Fruit fly (Drosophila melanogaster) whole organism, embryonic: Measurements from ENCODE around the gene cic.

Experiments used
- Atf6 ChIP-seq: fragments of 200-800 bp; sonication (Bioruptor generic); IDR thresholded peaks from 2 replicates; pipeline ENCODE4 v1.3.6; 2022; ENCODE audit warnings: missing biosample characterization, missing genetic modification characterization
- B-H2 ChIP-seq: fragments of 200-800 bp; sonication (Bioruptor generic); optimal IDR thresholded peaks from 2 replicates; lab custom pipeline; 2018; ENCODE audit warnings: missing biosample characterization, mild to moderate bottlenecking, missing genetic modification characterization
- C15 ChIP-seq: fragments of 200-800 bp; sonication (Bioruptor generic); IDR thresholded peaks from 3 replicates; pipeline ENCODE4 v1.3.6; 2022; ENCODE audit warnings: missing biosample characterization, missing genetic modification characterization
- CG10147 ChIP-seq: fragments of 200-800 bp; sonication (Bioruptor generic); optimal IDR thresholded peaks from 2 replicates; lab custom pipeline; 2019; ENCODE audit warnings: missing biosample characterization, mild to moderate bottlenecking, missing genetic modification characterization, moderate library complexity
- CG10462 ChIP-seq: fragments of 200-800 bp; sonication (Bioruptor generic); optimal IDR thresholded peaks from 2 replicates; lab custom pipeline; 2016; ENCODE audit warnings: missing biosample characterization, missing genetic modification characterization
- CG10565 ChIP-seq: fragments of 200-800 bp; sonication (Bioruptor generic); optimal IDR thresholded peaks from 3 replicates; lab custom pipeline; 2016; ENCODE audit warnings: missing biosample characterization, mild to moderate bottlenecking, missing genetic modification characterization
- CG11085 ChIP-seq: fragments of 200-800 bp; sonication (Bioruptor generic); IDR thresholded peaks from 2 replicates; pipeline ENCODE4 v1.3.6; 2022; ENCODE audit warnings: missing biosample characterization, missing genetic modification characterization
- CG11560 ChIP-seq: fragments of 200-800 bp; sonication (Bioruptor generic); IDR thresholded peaks from 3 replicates; pipeline ENCODE4 v1.3.6; 2022; ENCODE audit warnings: missing biosample characterization, missing genetic modification characterization
- CG14710 ChIP-seq: fragments of 200-800 bp; sonication (Bioruptor generic); optimal IDR thresholded peaks from 3 replicates; lab custom pipeline; 2019; ENCODE audit warnings: missing biosample characterization, mild to moderate bottlenecking, missing genetic modification characterization, moderate library complexity
- CG1529 ChIP-seq: fragments of 200-800 bp; sonication (Bioruptor generic); optimal IDR thresholded peaks from 3 replicates; lab custom pipeline; 2018; ENCODE audit warnings: missing biosample characterization, missing genetic modification characterization
- CG16779 ChIP-seq: fragments of 200-800 bp; sonication (Bioruptor generic); IDR thresholded peaks from 2 replicates; pipeline ENCODE4 v1.3.6; 2022; ENCODE audit warnings: missing biosample characterization, missing genetic modification characterization
- CG17385 ChIP-seq: fragments of 200-800 bp; sonication (Bioruptor generic); optimal IDR thresholded peaks from 3 replicates; lab custom pipeline; 2018; ENCODE audit warnings: missing biosample characterization, mild to moderate bottlenecking, missing genetic modification characterization
- CG17802 ChIP-seq: fragments of 200-800 bp; sonication (Bioruptor generic); optimal IDR thresholded peaks from 2 replicates; lab custom pipeline; 2018; ENCODE audit warnings: missing biosample characterization, mild to moderate bottlenecking, missing genetic modification characterization, moderate library complexity
- CG17829 ChIP-seq: fragments of 200-800 bp; optimal IDR thresholded peaks from 2 replicates; lab custom pipeline; 2019; ENCODE audit warnings: missing biosample characterization, mild to moderate bottlenecking, missing genetic modification characterization, moderate library complexity
- CG2116 ChIP-seq: fragments of 200-800 bp; sonication (Bioruptor generic); optimal IDR thresholded peaks from 3 replicates; lab custom pipeline; 2018; ENCODE audit warnings: missing biosample characterization, mild to moderate bottlenecking, missing genetic modification characterization
- CG2129 ChIP-seq: fragments of 200-800 bp; sonication (Bioruptor generic); IDR thresholded peaks from 2 replicates; pipeline ENCODE4 v1.3.6; 2022; ENCODE audit warnings: missing biosample characterization, missing genetic modification characterization; ENCODE audit not compliant: partially characterized antibody
- CG34422 ChIP-seq: fragments of 200-800 bp; sonication (Bioruptor generic); IDR thresholded peaks from 3 replicates; pipeline ENCODE4 v1.3.6; 2022; ENCODE audit warnings: missing biosample characterization, missing genetic modification characterization
- CG3726 ChIP-seq: fragments of 200-800 bp; sonication (Bioruptor generic); IDR thresholded peaks from 3 replicates; pipeline ENCODE4, ENCODE4 v1.3.6; 2022; ENCODE audit warnings: missing biosample characterization, missing genetic modification characterization
- CG3995 ChIP-seq: fragments of 200-800 bp; sonication (Bioruptor generic); optimal IDR thresholded peaks from 3 replicates; lab custom pipeline; 2016; ENCODE audit warnings: missing biosample characterization, missing genetic modification characterization
- CG4730 ChIP-seq: fragments of 200-800 bp; sonication (Bioruptor generic); IDR thresholded peaks from 2 replicates; pipeline ENCODE4 v1.3.6; 2022; ENCODE audit warnings: missing biosample characterization, missing genetic modification characterization
- CG4820 ChIP-seq: fragments of 200-800 bp; sonication (Bioruptor generic); optimal IDR thresholded peaks from 3 replicates; lab custom pipeline; 2016; ENCODE audit warnings: missing biosample characterization, missing genetic modification characterization
- CG4854 ChIP-seq: fragments of 200-800 bp; sonication (Bioruptor generic); optimal IDR thresholded peaks from 2 replicates; lab custom pipeline; 2016; ENCODE audit warnings: missing biosample characterization, missing genetic modification characterization, inconsistent platforms
- CG6272 ChIP-seq: fragments of 200-800 bp; sonication (Bioruptor generic); IDR thresholded peaks from 2 replicates; pipeline ENCODE4 v1.3.6; 2022; ENCODE audit warnings: missing biosample characterization, missing genetic modification characterization
- CG7556 ChIP-seq: fragments of 200-800 bp; sonication (Bioruptor generic); optimal IDR thresholded peaks from 2 replicates; lab custom pipeline; 2017; ENCODE audit warnings: missing biosample characterization, mild to moderate bottlenecking, missing genetic modification characterization
- CG8765 ChIP-seq: fragments of 200-800 bp; sonication (Bioruptor generic); IDR thresholded peaks from 2 replicates; pipeline ENCODE4 v1.3.6; 2022; ENCODE audit warnings: missing biosample characterization, missing genetic modification characterization
- CG8924 ChIP-seq: fragments of 200-800 bp; optimal IDR thresholded peaks from 3 replicates; lab custom pipeline; 2019; ENCODE audit warnings: missing biosample characterization, mild to moderate bottlenecking, missing genetic modification characterization, moderate library complexity
- Chrac-16 ChIP-seq: fragments of 200-800 bp; sonication (Bioruptor generic); optimal IDR thresholded peaks from 3 replicates; lab custom pipeline; 2016; ENCODE audit warnings: missing biosample characterization, missing genetic modification characterization
- HLH3B ChIP-seq: fragments of 200-800 bp; sonication (Bioruptor generic); IDR thresholded peaks from 2 replicates; pipeline ENCODE4 v1.3.6; 2022; ENCODE audit warnings: missing biosample characterization, missing genetic modification characterization
- HLH4C ChIP-seq: fragments of 200-800 bp; sonication (Bioruptor generic); IDR thresholded peaks from 3 replicates; pipeline ENCODE4 v1.3.6; 2022; ENCODE audit warnings: missing biosample characterization, missing genetic modification characterization; ENCODE audit not compliant: partially characterized antibody
- Hmr ChIP-seq: fragments of 200-800 bp; sonication (Bioruptor generic); optimal IDR thresholded peaks from 3 replicates; lab custom pipeline; 2017; ENCODE audit warnings: mild to moderate bottlenecking, missing biosample characterization, missing genetic modification reagents, missing genetic modification characterization
- Hsf ChIP-seq: fragments of 200-800 bp; sonication (Bioruptor generic); optimal IDR thresholded peaks from 3 replicates; lab custom pipeline; 2016; ENCODE audit warnings: missing biosample characterization, missing genetic modification characterization
- NC2β ChIP-seq: fragments of 200-800 bp; sonication (Bioruptor generic); optimal IDR thresholded peaks from 2 replicates; lab custom pipeline; 2016; ENCODE audit warnings: missing biosample characterization, missing genetic modification characterization
- NFAT ChIP-seq: fragments of 200-800 bp; sonication (Bioruptor generic); IDR thresholded peaks from 2 replicates; pipeline ENCODE4 v1.3.6; 2022; ENCODE audit warnings: missing biosample characterization, missing genetic modification characterization
- Neu2 ChIP-seq: fragments of 200-800 bp; sonication (Bioruptor generic); optimal IDR thresholded peaks from 3 replicates; lab custom pipeline; 2016; ENCODE audit warnings: missing biosample characterization, missing genetic modification characterization, borderline replicate concordance
- PHDP ChIP-seq: fragments of 200-800 bp; sonication (Bioruptor generic); optimal IDR thresholded peaks from 3 replicates; lab custom pipeline; 2018; ENCODE audit warnings: missing biosample characterization, mild to moderate bottlenecking, missing genetic modification characterization, moderate library complexity
- Sry-δ ChIP-seq: fragments of 200-800 bp; sonication (Bioruptor generic); optimal IDR thresholded peaks from 2 replicates; lab custom pipeline; 2016; ENCODE audit warnings: missing biosample characterization, missing genetic modification characterization
- ash1 ChIP-seq: fragments of 200-800 bp; sonication (Bioruptor generic); optimal IDR thresholded peaks from 2 replicates; lab custom pipeline; 2018; ENCODE audit warnings: missing biosample characterization, mild to moderate bottlenecking, missing genetic modification characterization
- da ChIP-seq: fragments of 200-800 bp; sonication (Bioruptor generic); optimal IDR thresholded peaks from 2 replicates; lab custom pipeline; 2016; ENCODE audit warnings: missing biosample characterization, missing genetic modification characterization
- en ChIP-seq: fragments of 200-800 bp; sonication (Bioruptor generic); optimal IDR thresholded peaks from 2 replicates; lab custom pipeline; 2016; ENCODE audit warnings: missing biosample characterization, missing genetic modification characterization
- gem ChIP-seq: fragments of 200-800 bp; sonication (Bioruptor generic); optimal IDR thresholded peaks from 2 replicates; lab custom pipeline; 2019; ENCODE audit warnings: missing biosample characterization, mild to moderate bottlenecking, missing genetic modification characterization, moderate library complexity
- odd ChIP-seq: fragments of 200-800 bp; sonication (Bioruptor generic); optimal IDR thresholded peaks from 2 replicates; lab custom pipeline; 2017; ENCODE audit warnings: missing biosample characterization, mild to moderate bottlenecking, missing genetic modification characterization
- pita ChIP-seq: fragments of 200-800 bp; sonication (Bioruptor generic); optimal IDR thresholded peaks from 2 replicates; lab custom pipeline; 2017; ENCODE audit warnings: missing biosample characterization, mild to moderate bottlenecking, missing genetic modification characterization
- rib ChIP-seq: fragments of 200-800 bp; sonication (Bioruptor generic); IDR thresholded peaks from 2 replicates; pipeline ENCODE4 v1.3.6; 2022; ENCODE audit warnings: missing biosample characterization, missing genetic modification characterization
- sd ChIP-seq: fragments of 200-800 bp; sonication (Bioruptor generic); optimal IDR thresholded peaks from 3 replicates; lab custom pipeline; 2018; ENCODE audit warnings: missing biosample characterization, mild to moderate bottlenecking, missing genetic modification characterization, moderate library complexity
- slbo ChIP-seq: fragments of 200-800 bp; sonication (Bioruptor generic); IDR thresholded peaks from 2 replicates; pipeline ENCODE4 v1.3.6; 2022; ENCODE audit warnings: missing biosample characterization, missing genetic modification characterization
- sna ChIP-seq: fragments of 200-800 bp; sonication (Bioruptor generic); IDR thresholded peaks from 2 replicates; pipeline ENCODE4 v1.3.6; 2022; ENCODE audit warnings: missing biosample characterization, missing genetic modification characterization; ENCODE audit not compliant: partially characterized antibody
- sug ChIP-seq: fragments of 200-800 bp; optimal IDR thresholded peaks from 2 replicates; lab custom pipeline; 2019; ENCODE audit warnings: missing biosample characterization, mild to moderate bottlenecking, missing genetic modification characterization, moderate library complexity
- tin ChIP-seq: fragments of 200-800 bp; sonication (Bioruptor generic); optimal IDR thresholded peaks from 3 replicates; lab custom pipeline; 2016; ENCODE audit warnings: missing biosample characterization, missing genetic modification characterization
- unpg ChIP-seq: fragments of 200-800 bp; sonication (Bioruptor generic); optimal IDR thresholded peaks from 3 replicates; lab custom pipeline; 2018; ENCODE audit warnings: missing biosample characterization, mild to moderate bottlenecking, missing genetic modification characterization, moderate library complexity

Gene cic

dm6 chr3R:20327572-20328483 lies 75.3 kb downstream of the cic start, which contains the start of the genes CG4360 and Sirt2 (continued):
- TF ChIP-seq CG2129 (GFP tag; lab: Robert Waterston, UW) (peak; percentile 68), pita (GFP tag; lab: Kevin White, UChicago) (no peak), odd (GFP tag; lab: Kevin White, UChicago) (no peak), C15 (GFP tag; lab: Robert Waterston, UW) (no peak), Neu2 (GFP tag; lab: Kevin White, UChicago) (no peak), Chrac-16 (GFP tag; lab: Kevin White, UChicago) (peak; percentile 21), CG34422 (peak; percentile 78), Hsf (GFP tag; lab: Kevin White, UChicago) (peak; percentile 54), CG4820 (GFP tag; lab: Kevin White, UChicago) (peak; percentile 12), gem (tag; lab: Kevin White, UChicago) (no peak), NFAT (peak; percentile 36; the same call in 1 of the 2 replicates), CG4730 (GFP tag; lab: Robert Waterston, UW) (no peak), CG6272 (GFP tag; lab: Robert Waterston, UW) (peak; percentile 48; the same call in 1 of the 2 replicates), CG10147 (no peak), NC2β (GFP tag; lab: Kevin White, UChicago) (peak; percentile 34), CG2116 (GFP tag; lab: Kevin White, UChicago) (peak; percentile 98), CG3995 (GFP tag; lab: Kevin White, UChicago) (peak; percentile 5), CG10565 (GFP tag; lab: Kevin White, UChicago) (no peak), slbo (GFP tag; lab: Robert Waterston, UW) (peak; percentile 76), da (GFP tag; lab: Kevin White, UChicago) (no peak), Atf6 (peak; percentile 46; the same call in 1 of the 2 replicates), unpg (GFP tag; lab: Kevin White, UChicago) (no peak), Hmr (GFP tag; lab: Kevin White, UChicago) (peak; percentile 54), Sry-δ (GFP tag; lab: Kevin White, UChicago) (peak; percentile 91), CG17829 (peak; percentile 57), CG4854 (GFP tag; lab: Kevin White, UChicago) (peak; percentile 14), CG17385 (peak; percentile 96), CG1529 (GFP tag; lab: Kevin White, UChicago) (no peak), CG17802 (tag; lab: Kevin White, UChicago) (no peak), CG10462 (no peak), HLH4C (GFP tag; lab: Robert Waterston, UW) (peak; percentile 82), B-H2 (GFP tag; lab: Kevin White, UChicago) (peak; percentile 8), sna (GFP tag; lab: Robert Waterston, UW) (peak; percentile 75), CG16779 (GFP tag; lab: Robert Waterston, UW) (0 out of 2 replicates have a peak, but pooled peaks have one; percentile 50), rib (GFP tag; lab: Robert Waterston, UW) (0 out of 2 replicates have a peak, but pooled peaks have one; percentile 44), sug (peak; percentile 56), CG7556 (GFP tag; lab: Kevin White, UChicago) (no peak), en (GFP tag; lab: Kevin White, UChicago) (no peak), HLH3B (no peak), ash1 (GFP tag; lab: Kevin White, UChicago) (no peak), sd (tag; lab: Kevin White, UChicago) (no peak), tin (GFP tag; lab: Kevin White, UChicago) (peak; percentile 26), CG8924 (peak; percentile 22), CG14710 (peak; percentile 50), CG8765 (GFP tag; lab: Robert Waterston, UW) (peak; percentile 38; the same call in 1 of the 2 replicates), CG11560 (tag; lab: Robert Waterston, UW) (peak; percentile 96), CG3726 (no peak), CG11085 (peak; percentile 15; the same call in 1 of the 2 replicates), PHDP (tag; lab: Kevin White, UChicago) (peak; percentile 29)
